Fruit fly (Drosophila melanogaster) whole organism, embryonic: ENCODE measurements around the gene RpL6.

Source experiments
- Antp ChIP-seq: fragments of 200-800 bp; sonication (Bioruptor generic); optimal IDR thresholded peaks from 3 replicates; lab custom pipeline; 2016; ENCODE audit warnings: missing biosample characterization, missing genetic modification characterization
- Atf6 ChIP-seq: fragments of 200-800 bp; sonication (Bioruptor generic); IDR thresholded peaks from 2 replicates; pipeline ENCODE4 v1.3.6; 2022; ENCODE audit warnings: missing biosample characterization, missing genetic modification characterization
- CG10654 ChIP-seq: fragments of 200-800 bp; sonication (Bioruptor generic); optimal IDR thresholded peaks from 2 replicates; lab custom pipeline; 2016; ENCODE audit warnings: missing biosample characterization, missing genetic modification characterization
- CG11695 ChIP-seq: fragments of 200-800 bp; sonication (Bioruptor generic); IDR thresholded peaks from 3 replicates; pipeline ENCODE4 v1.3.6; 2022; ENCODE audit warnings: missing biosample characterization, missing genetic modification characterization
- CG12744 ChIP-seq: fragments of 200-800 bp; sonication (Bioruptor generic); optimal IDR thresholded peaks from 2 replicates; lab custom pipeline; 2016; ENCODE audit warnings: missing biosample characterization, missing genetic modification characterization
- CG13894 ChIP-seq: fragments of 200-800 bp; sonication (Bioruptor generic); optimal IDR thresholded peaks from 3 replicates; lab custom pipeline; 2018; ENCODE audit warnings: missing biosample characterization, mild to moderate bottlenecking, missing genetic modification characterization, moderate library complexity
- CG14050 ChIP-seq: fragments of 200-800 bp; sonication (Bioruptor generic); IDR thresholded peaks from 3 replicates; pipeline ENCODE4 v1.3.6; 2022; ENCODE audit warnings: missing biosample characterization, missing genetic modification characterization
- CG14441 ChIP-seq: fragments of 200-800 bp; sonication (Bioruptor generic); IDR thresholded peaks from 2 replicates; pipeline ENCODE4 v1.3.6; 2022; ENCODE audit warnings: missing biosample characterization, missing genetic modification characterization
- CG15514 ChIP-seq: fragments of 200-800 bp; sonication (Bioruptor generic); optimal IDR thresholded peaks from 3 replicates; lab custom pipeline; 2017; ENCODE audit warnings: missing biosample characterization, missing genetic modification characterization, mild to moderate bottlenecking, moderate library complexity, missing genetic modification reagents
- CG16779 ChIP-seq: fragments of 200-800 bp; sonication (Bioruptor generic); IDR thresholded peaks from 2 replicates; pipeline ENCODE4 v1.3.6; 2022; ENCODE audit warnings: missing biosample characterization, missing genetic modification characterization
- CG16813 ChIP-seq: fragments of 200-800 bp; sonication (Bioruptor generic); IDR thresholded peaks from 3 replicates; pipeline ENCODE4 v1.3.6; 2022; ENCODE audit warnings: missing biosample characterization, missing genetic modification characterization; ENCODE audit not compliant: partially characterized antibody
- CG17186 ChIP-seq: fragments of 200-800 bp; sonication (Bioruptor generic); optimal IDR thresholded peaks from 3 replicates; lab custom pipeline; 2017; ENCODE audit warnings: missing biosample characterization, missing genetic modification reagents, missing genetic modification characterization
- CG1832 ChIP-seq: fragments of 200-800 bp; sonication (Bioruptor generic); optimal IDR thresholded peaks from 2 replicates; lab custom pipeline; 2017; ENCODE audit warnings: missing biosample characterization, mild to moderate bottlenecking, missing genetic modification characterization, inconsistent platforms
- CG31224 ChIP-seq: fragments of 200-800 bp; sonication (Bioruptor generic); IDR thresholded peaks from 2 replicates; pipeline ENCODE4 v1.3.6; 2022; ENCODE audit warnings: missing biosample characterization, missing genetic modification characterization
- CG34422 ChIP-seq: fragments of 200-800 bp; sonication (Bioruptor generic); IDR thresholded peaks from 3 replicates; pipeline ENCODE4 v1.3.6; 2022; ENCODE audit warnings: missing biosample characterization, missing genetic modification characterization
- CG3726 ChIP-seq: fragments of 200-800 bp; sonication (Bioruptor generic); IDR thresholded peaks from 3 replicates; pipeline ENCODE4, ENCODE4 v1.3.6; 2022; ENCODE audit warnings: missing biosample characterization, missing genetic modification characterization
- CG42726 ChIP-seq: fragments of 200-800 bp; sonication (Bioruptor generic); IDR thresholded peaks from 2 replicates; pipeline ENCODE4 v1.3.6; 2022; ENCODE audit warnings: missing biosample characterization, missing genetic modification characterization; ENCODE audit not compliant: partially characterized antibody
- CG6175 ChIP-seq: fragments of 200-800 bp; sonication (Bioruptor generic); IDR thresholded peaks from 3 replicates; pipeline ENCODE4 v1.3.6; 2022; ENCODE audit warnings: missing biosample characterization, missing genetic modification characterization
- CG7839 ChIP-seq: fragments of 200-800 bp; sonication (Bioruptor generic); optimal IDR thresholded peaks from 3 replicates; lab custom pipeline; 2018; ENCODE audit warnings: missing biosample characterization, mild to moderate bottlenecking, missing genetic modification characterization, moderate library complexity
- CG7963 ChIP-seq: fragments of 200-800 bp; sonication (Bioruptor generic); IDR thresholded peaks from 3 replicates; pipeline ENCODE4 v1.3.6; 2022; ENCODE audit warnings: missing biosample characterization, missing genetic modification characterization; ENCODE audit not compliant: partially characterized antibody
- CG7987 ChIP-seq: fragments of 200-800 bp; sonication (Bioruptor generic); optimal IDR thresholded peaks from 2 replicates; lab custom pipeline; 2018; ENCODE audit warnings: missing biosample characterization, mild to moderate bottlenecking, missing genetic modification characterization, moderate library complexity
- CG8290 ChIP-seq, 3 experiments: fragments of 200-800 bp; sonication (Bioruptor generic); optimal IDR thresholded peaks; 2 replicates each; lab custom pipeline; 2016 to 2019; ENCODE audit warnings: missing biosample characterization in 3 of 3, missing genetic modification characterization in 3 of 3, mild to moderate bottlenecking in 2 of 3, moderate library complexity in 1 of 3
- CG9876 ChIP-seq: fragments of 200-800 bp; sonication (Bioruptor generic); optimal IDR thresholded peaks from 2 replicates; lab custom pipeline; 2016; ENCODE audit warnings: missing biosample characterization, missing genetic modification characterization
- Hmr ChIP-seq: fragments of 200-800 bp; sonication (Bioruptor generic); optimal IDR thresholded peaks from 3 replicates; lab custom pipeline; 2017; ENCODE audit warnings: mild to moderate bottlenecking, missing biosample characterization, missing genetic modification reagents, missing genetic modification characterization
- Jarid2 ChIP-seq: fragments of 200-800 bp; sonication (Bioruptor generic); optimal IDR thresholded peaks from 3 replicates; lab custom pipeline; 2017; ENCODE audit warnings: mild to moderate bottlenecking, missing biosample characterization, missing genetic modification reagents, missing genetic modification characterization
- Mrtf ChIP-seq: fragments of 200-800 bp; sonication (Bioruptor generic); IDR thresholded peaks from 3 replicates; pipeline ENCODE4 v1.3.6; 2022; ENCODE audit warnings: missing biosample characterization, missing genetic modification characterization
- NfI ChIP-seq: fragments of 200-800 bp; sonication (Bioruptor generic); optimal IDR thresholded peaks from 3 replicates; lab custom pipeline; 2018; ENCODE audit warnings: missing biosample characterization, mild to moderate bottlenecking, missing genetic modification characterization, moderate library complexity
- Poxn ChIP-seq: fragments of 200-800 bp; sonication (Bioruptor generic); IDR thresholded peaks from 2 replicates; pipeline ENCODE4 v1.3.6; 2022; ENCODE audit warnings: missing biosample characterization, missing genetic modification characterization
- Ptx1 ChIP-seq: fragments of 200-800 bp; sonication (Bioruptor generic); IDR thresholded peaks from 2 replicates; pipeline ENCODE4 v1.3.6; 2022; ENCODE audit warnings: missing biosample characterization, missing genetic modification characterization
- Ravus ChIP-seq: fragments of 200-800 bp; sonication (Bioruptor generic); IDR thresholded peaks from 2 replicates; pipeline ENCODE4 v1.3.6; 2022; ENCODE audit warnings: missing biosample characterization, missing genetic modification characterization
- TFAM ChIP-seq: fragments of 200-800 bp; sonication (Bioruptor generic); optimal IDR thresholded peaks from 2 replicates; lab custom pipeline; 2017; ENCODE audit warnings: missing biosample characterization, missing genetic modification characterization, inconsistent platforms
- Usf ChIP-seq: fragments of 200-800 bp; sonication (Bioruptor generic); optimal IDR thresholded peaks from 2 replicates; lab custom pipeline; 2017; ENCODE audit warnings: missing genotype, missing biosample characterization, missing genetic modification characterization
- aop ChIP-seq: fragments of 200-800 bp; sonication (Bioruptor generic); IDR thresholded peaks from 2 replicates; pipeline ENCODE4 v1.3.6; 2022; ENCODE audit warnings: missing biosample characterization, missing genetic modification characterization
- ap ChIP-seq: fragments of 200-800 bp; sonication (Bioruptor generic); IDR thresholded peaks from 2 replicates; pipeline ENCODE4 v1.3.6; 2022; ENCODE audit warnings: missing biosample characterization, missing genetic modification characterization
- caup ChIP-seq: fragments of 200-800 bp; sonication (Bioruptor generic); optimal IDR thresholded peaks from 3 replicates; lab custom pipeline; 2017; ENCODE audit warnings: missing biosample characterization, mild to moderate bottlenecking, missing genetic modification characterization, moderate library complexity; ENCODE audit not compliant: severe bottlenecking
- corto ChIP-seq: fragments of 200-800 bp; sonication (Bioruptor generic); optimal IDR thresholded peaks from 2 replicates; lab custom pipeline; 2016; ENCODE audit warnings: missing biosample characterization, mild to moderate bottlenecking, missing genetic modification characterization, moderate library complexity
- dati ChIP-seq: fragments of 200-800 bp; sonication (Bioruptor generic); IDR thresholded peaks from 2 replicates; pipeline ENCODE4 v1.3.6; 2022; ENCODE audit warnings: missing biosample characterization, missing genetic modification characterization
- eve ChIP-seq, 2 experiments: fragments of >200 bp; optimal IDR thresholded peaks; 2 replicates each; lab custom pipeline; 2017; ENCODE audit warnings: missing biosample characterization in 2 of 2, missing genetic modification characterization in 2 of 2
- fru ChIP-seq: fragments of >200 bp; optimal IDR thresholded peaks from 2 replicates; lab custom pipeline; 2017
- gsb-n ChIP-seq: fragments of 200-800 bp; sonication (Bioruptor generic); optimal IDR thresholded peaks from 3 replicates; lab custom pipeline; 2018; ENCODE audit warnings: missing biosample characterization, mild to moderate bottlenecking, missing genetic modification characterization
- ham ChIP-seq: fragments of 200-800 bp; sonication (Bioruptor generic); IDR thresholded peaks from 2 replicates; pipeline ENCODE4 v1.3.6; 2022; ENCODE audit warnings: missing biosample characterization, missing genetic modification characterization
- oc ChIP-seq: fragments of 200-800 bp; sonication (Bioruptor generic); optimal IDR thresholded peaks from 2 replicates; lab custom pipeline; 2018; ENCODE audit warnings: missing biosample characterization, mild to moderate bottlenecking, missing genetic modification characterization, moderate library complexity
- pb ChIP-seq: fragments of 200-800 bp; sonication (Bioruptor generic); optimal IDR thresholded peaks from 3 replicates; lab custom pipeline; 2016; ENCODE audit warnings: missing biosample characterization, missing genetic modification characterization
- pfk ChIP-seq: fragments of 200-800 bp; sonication (Bioruptor generic); optimal IDR thresholded peaks from 2 replicates; lab custom pipeline; 2018; ENCODE audit warnings: missing biosample characterization, mild to moderate bottlenecking, missing genetic modification characterization, moderate library complexity
- repo ChIP-seq: fragments of 200-800 bp; sonication (Bioruptor generic); optimal IDR thresholded peaks from 2 replicates; lab custom pipeline; 2016; ENCODE audit warnings: missing biosample characterization, missing genetic modification characterization
- sisA ChIP-seq: fragments of 200-800 bp; sonication (Bioruptor generic); IDR thresholded peaks from 2 replicates; pipeline ENCODE4 v1.3.6; 2022; ENCODE audit warnings: missing biosample characterization, missing genetic modification characterization
- slou ChIP-seq: fragments of 200-800 bp; sonication (Bioruptor generic); optimal IDR thresholded peaks from 3 replicates; lab custom pipeline; 2016; ENCODE audit warnings: missing biosample characterization, missing genetic modification characterization
- sna ChIP-seq: fragments of 200-800 bp; sonication (Bioruptor generic); IDR thresholded peaks from 2 replicates; pipeline ENCODE4 v1.3.6; 2022; ENCODE audit warnings: missing biosample characterization, missing genetic modification characterization; ENCODE audit not compliant: partially characterized antibody
- ttk ChIP-seq: fragments of 200-800 bp; sonication (Bioruptor generic); IDR thresholded peaks from 2 replicates; pipeline ENCODE4 v2.1.2; 2022; ENCODE audit warnings: missing biosample characterization, missing genetic modification characterization
- vnd ChIP-seq: fragments of 200-800 bp; sonication (Bioruptor generic); IDR thresholded peaks from 3 replicates; pipeline ENCODE4 v1.3.6; 2022; ENCODE audit warnings: missing biosample characterization, missing genetic modification characterization; ENCODE audit not compliant: partially characterized antibody

Gene RpL6

DNA sequence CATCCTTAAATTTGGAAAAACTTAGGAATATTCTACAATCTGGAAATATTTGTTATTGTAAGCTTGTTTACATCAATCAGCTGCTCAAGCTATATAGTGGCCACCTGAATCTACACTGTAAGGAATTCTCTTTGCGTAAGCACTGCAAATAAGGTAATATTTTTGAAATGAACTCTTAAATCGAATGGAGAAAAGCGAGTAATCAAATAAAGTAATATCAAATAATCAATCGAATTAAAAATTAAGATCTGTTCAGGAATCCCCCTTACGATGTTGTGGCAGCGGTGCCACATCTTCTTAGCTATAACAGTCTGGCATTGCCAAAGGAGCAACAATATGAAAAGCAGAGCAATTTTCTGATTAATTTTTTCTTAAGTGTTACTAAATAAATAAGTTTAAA, 20.0 kb upstream of the RpL6 start, which contains the start of the genes Mnat9 and CG1792 (continued):
- TF ChIP-seq sna (GFP tag; lab: Robert Waterston, UW) (0 out of 2 replicates have a peak, but pooled peaks have one; percentile 48), TFAM (peak; percentile 92), ap (GFP tag; lab: Robert Waterston, UW) (peak; percentile 99), NfI (GFP tag; lab: Kevin White, UChicago) (peak; percentile 99), Ravus (peak; percentile 94), CG10654 (GFP tag; lab: Kevin White, UChicago) (peak; percentile 99), dati (GFP tag; lab: Robert Waterston, UW) (peak; percentile 99), slou (GFP tag; lab: Kevin White, UChicago) (peak; percentile 97), CG31224 (GFP tag; lab: Robert Waterston, UW) (peak; percentile 98), fru (lab: Kevin White, UChicago) (no peak), Atf6 (GFP tag; lab: Robert Waterston, UW) (peak; percentile 99), gsb-n (tag; lab: Kevin White, UChicago) (peak; percentile 96), CG13894 (tag; lab: Kevin White, UChicago) (peak; percentile 96), CG15514 (GFP tag; lab: Kevin White, UChicago) (peak; percentile 95), CG6175 (peak; percentile 98), repo (GFP tag; lab: Kevin White, UChicago) (peak; percentile 98), oc (tag; lab: Kevin White, UChicago) (peak; percentile 98), Jarid2 (GFP tag; lab: Kevin White, UChicago) (peak; percentile 88), CG9876 (peak; percentile 98), Usf (GFP tag; lab: Kevin White, UChicago) (peak; percentile 93), aop (GFP tag; lab: Robert Waterston, UW) (peak; percentile 98), ham (GFP tag; lab: Robert Waterston, UW) (peak; percentile 96), CG42726 (GFP tag; lab: Robert Waterston, UW) (no peak), vnd (GFP tag; lab: Robert Waterston, UW) (no peak), CG14050 (peak; percentile 99), CG14441 (peak; percentile 100), corto (GFP tag; lab: Kevin White, UChicago) (peak; percentile 92), caup (GFP tag; lab: Kevin White, UChicago) (peak; percentile 98), Mrtf (GFP tag; lab: Robert Waterston, UW) (peak; percentile 99), CG16779 (GFP tag; lab: Robert Waterston, UW) (peak; percentile 99), CG16813 (peak; percentile 44; the same call in 2 of the 3 replicates), CG3726 (GFP tag; lab: Robert Waterston, UW) (peak; percentile 99), Ptx1 (peak; percentile 100), Hmr (GFP tag; lab: Kevin White, UChicago) (peak; percentile 98), CG7963 (GFP tag; lab: Robert Waterston, UW) (no peak), Antp (GFP tag; lab: Kevin White, UChicago) (peak; percentile 98), CG34422 (GFP tag; lab: Robert Waterston, UW) (peak; percentile 100), sisA (GFP tag; lab: Robert Waterston, UW) (peak; percentile 99), CG7987 (GFP tag; lab: Kevin White, UChicago) (peak; percentile 98), CG11695 (GFP tag; lab: Robert Waterston, UW) (peak; percentile 98), Poxn (GFP tag; lab: Robert Waterston, UW) (peak; percentile 96), eve (GFP tag; optimal IDR thresholded peaks at IDR 0.05; lab: Kevin White, UChicago) (no peak), CG1832 (GFP tag; lab: Kevin White, UChicago) (no peak), pfk (GFP tag; lab: Kevin White, UChicago) (peak; percentile 62), CG17186 (GFP tag; lab: Kevin White, UChicago) (peak; percentile 92), pb (GFP tag; lab: Kevin White, UChicago) (peak; percentile 97), ttk (GFP tag; lab: Robert Waterston, UW) (peak; percentile 99), CG8290 (GFP tag; optimal IDR thresholded peaks at IDR 0.05; lab: Kevin White, UChicago) (peak; percentile 95), CG8290 (tag; optimal IDR thresholded peaks at IDR 0.05; lab: Kevin White, UChicago) (peak; percentile 83 to 100), CG7839 (peak; percentile 98), CG12744 (GFP tag; lab: Kevin White, UChicago) (peak; percentile 98)
